Fruit fly (Drosophila melanogaster): ENCODE measurements around the gene CCT1.
A peak's percentile ranks its signal among the peaks of the same experiment; 100 is the strongest.

The CCT1 gene

dm6 chr3R:22464611-22465113 is 26.6 kb downstream of the CCT1 start, which contains the start of gene CG7054 (continued):
- TF ChIP-seq CG17361 (GFP tag; IDR thresholded peaks at IDR 0.05), result peak; percentile 35; the same call in 2 of the 3 replicates
- no peak for TF ChIP-seq CG30431 (GFP tag; optimal IDR thresholded peaks at IDR 0.05)
- TF ChIP-seq gsb-n (tag; optimal IDR thresholded peaks at IDR 0.05), result no peak
- TF ChIP-seq Antp (GFP tag; optimal IDR thresholded peaks at IDR 0.05), result no peak
- no peak for TF ChIP-seq CG16815 (GFP tag; optimal IDR thresholded peaks at IDR 0.05)
- TF ChIP-seq pb (GFP tag; optimal IDR thresholded peaks at IDR 0.05), result no peak
- TF ChIP-seq lbe (GFP tag; optimal IDR thresholded peaks at IDR 0.05), result no peak
- TF ChIP-seq CG3407 (GFP tag; optimal IDR thresholded peaks at IDR 0.05), result no peak
- TF ChIP-seq CG7928 (GFP tag; optimal IDR thresholded peaks at IDR 0.05), result no peak
- TF ChIP-seq Med (GFP tag), result peak; percentile 74
- peak; percentile 84 for TF ChIP-seq CG10274 (GFP tag; optimal IDR thresholded peaks at IDR 0.05)
- no peak for TF ChIP-seq twi (tag; optimal IDR thresholded peaks at IDR 0.05)
- no peak for TF ChIP-seq CG13123 (GFP tag; optimal IDR thresholded peaks at IDR 0.05)
- no peak for TF ChIP-seq Fer2 (tag; optimal IDR thresholded peaks at IDR 0.05)
- TF ChIP-seq Atf6 (GFP tag; IDR thresholded peaks at IDR 0.05), result peak; percentile 42; the same call in 1 of the 2 replicates
- no peak for TF ChIP-seq CG11560 (tag; IDR thresholded peaks at IDR 0.05)
- TF ChIP-seq CG10321 (GFP tag; IDR thresholded peaks at IDR 0.05), result 0 out of 2 replicates have a peak, but pooled peaks have one; percentile 20
- TF ChIP-seq unc-4 (GFP tag; IDR thresholded peaks at IDR 0.05; ENCODE audit: partially characterized antibody), result no peak
- peak; percentile 36 for TF ChIP-seq Meics (GFP tag; optimal IDR thresholded peaks at IDR 0.05)
- no peak for TF ChIP-seq ftz-f1 (GFP tag; optimal IDR thresholded peaks at IDR 0.05)
- no peak for TF ChIP-seq Ets97D (GFP tag; optimal IDR thresholded peaks at IDR 0.05)
- TF ChIP-seq Camta (GFP tag; optimal IDR thresholded peaks at IDR 0.05), result no peak
- TF ChIP-seq grau (tag; optimal IDR thresholded peaks at IDR 0.05), result peak; percentile 35
- TF ChIP-seq CG2889 (GFP tag; IDR thresholded peaks at IDR 0.05), result no peak
- no peak for TF ChIP-seq D19B (GFP tag; optimal IDR thresholded peaks at IDR 0.05)
- no peak for TF ChIP-seq BEAF-32 (GFP tag; optimal IDR thresholded peaks at IDR 0.05)
- no peak for TF ChIP-seq danr (GFP tag; IDR thresholded peaks at IDR 0.05)
- no peak for TF ChIP-seq CG1529 (GFP tag; optimal IDR thresholded peaks at IDR 0.05)
- no peak for TF ChIP-seq CG7963 (GFP tag; IDR thresholded peaks at IDR 0.05; ENCODE audit: partially characterized antibody)
- no peak for TF ChIP-seq jigr1 (GFP tag; IDR thresholded peaks at IDR 0.05)
- peak; percentile 84 for TF ChIP-seq exex (tag; optimal IDR thresholded peaks at IDR 0.05)
- TF ChIP-seq zen (tag; optimal IDR thresholded peaks at IDR 0.05), result no peak
- no peak for TF ChIP-seq kni (GFP tag; optimal IDR thresholded peaks at IDR 0.05)
- no peak for TF ChIP-seq peb (GFP tag; IDR thresholded peaks at IDR 0.05)
- 0 out of 3 replicates have a peak, but pooled peaks have one; percentile 23 for TF ChIP-seq Dbx (GFP tag; IDR thresholded peaks at IDR 0.05)
- peak; percentile 88 for TF ChIP-seq CG13894 (tag; optimal IDR thresholded peaks at IDR 0.05)
- TF ChIP-seq chif (GFP tag; optimal IDR thresholded peaks at IDR 0.05), result no peak
- no peak for TF ChIP-seq CG4282 (GFP tag; optimal IDR thresholded peaks at IDR 0.05)
- peak; percentile 37; the same call in 1 of the 2 replicates for TF ChIP-seq slbo (GFP tag; IDR thresholded peaks at IDR 0.05)
- TF ChIP-seq CG31224 (GFP tag; IDR thresholded peaks at IDR 0.05), result no peak
- no peak for TF ChIP-seq CG3163 (GFP tag; optimal IDR thresholded peaks at IDR 0.05)
- TF ChIP-seq CG3726 (GFP tag; IDR thresholded peaks at IDR 0.05), result no peak
- TF ChIP-seq hbn (GFP tag; IDR thresholded peaks at IDR 0.05; ENCODE audit: partially characterized antibody), result no peak
- TF ChIP-seq fu2 (GFP tag; optimal IDR thresholded peaks at IDR 0.05), result no peak
- TF ChIP-seq HLH4C (GFP tag; IDR thresholded peaks at IDR 0.05; ENCODE audit: partially characterized antibody), result no peak
- no peak for TF ChIP-seq bsh (GFP tag; optimal IDR thresholded peaks at IDR 0.05)
- TF ChIP-seq Hmr (GFP tag; optimal IDR thresholded peaks at IDR 0.05), result peak; percentile 74
- no peak for TF ChIP-seq H2.0 (GFP tag; IDR thresholded peaks at IDR 0.05)
- no peak for TF ChIP-seq Dip3 (GFP tag; optimal IDR thresholded peaks at IDR 0.05)
- TF ChIP-seq dpn (GFP tag; optimal IDR thresholded peaks at IDR 0.05), result no peak
- TF ChIP-seq CG5180 (GFP tag; optimal IDR thresholded peaks at IDR 0.05), result no peak
